Fruit fly (Drosophila melanogaster): ENCODE data around the gene comm3.

DNA sequence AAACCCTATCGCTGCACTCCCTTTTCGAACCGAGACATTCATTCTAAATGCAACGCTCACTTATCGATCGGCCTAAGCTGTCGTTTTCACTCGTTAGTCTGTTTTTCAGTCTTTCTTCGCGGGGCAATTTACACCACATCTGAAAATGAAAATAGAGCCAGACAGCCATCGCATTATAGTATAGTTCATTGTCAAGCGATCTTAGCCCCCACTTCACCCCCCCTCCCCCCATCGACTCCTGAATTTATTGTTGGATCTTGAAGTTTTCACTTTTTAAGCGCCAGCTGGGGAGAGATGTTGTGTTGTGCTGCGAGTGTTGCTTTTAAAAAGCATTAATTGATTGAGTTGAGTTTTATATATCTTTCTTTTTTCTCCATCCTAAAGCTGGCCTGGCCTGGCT is 48.4 kb downstream of the comm3 start:
- TF ChIP-seq CG8478 (optimal IDR thresholded peaks at IDR 0.05): no peak
- TF ChIP-seq CTCF (optimal IDR thresholded peaks at IDR 0.05): no peak
